Fruit fly (Drosophila melanogaster) whole organism, prepupa: ENCODE results near the gene CG10194.
A peak's percentile ranks its signal among the peaks of the same experiment; 100 is the strongest.

Source experiments
- Blimp-1 ChIP-seq: fragments of 200-800 bp; sonication (Bioruptor generic); optimal IDR thresholded peaks from 3 replicates; lab custom pipeline; 2017; ENCODE audit warnings: missing biosample characterization, missing genetic modification characterization, mild to moderate bottlenecking, moderate library complexity, missing genetic modification reagents
- CG10631 ChIP-seq: fragments of 200-800 bp; sonication (Bioruptor generic); optimal IDR thresholded peaks from 2 replicates; lab custom pipeline; 2016; ENCODE audit warnings: missing biosample characterization, missing genetic modification characterization
- CG10669 ChIP-seq: fragments of 200-800 bp; sonication (Bioruptor generic); optimal IDR thresholded peaks from 3 replicates; lab custom pipeline; 2018; ENCODE audit warnings: missing biosample characterization, mild to moderate bottlenecking, missing genetic modification characterization, moderate library complexity
- CG11762 ChIP-seq: fragments of 200-800 bp; sonication (Bioruptor generic); optimal IDR thresholded peaks from 3 replicates; lab custom pipeline; 2016; ENCODE audit warnings: missing biosample characterization, missing genetic modification characterization; ENCODE audit not compliant: insufficient read depth
- CG15336 ChIP-seq: fragments of 200-800 bp; sonication (Bioruptor generic); IDR thresholded peaks from 2 replicates; pipeline ENCODE4 v1.3.6; 2022; ENCODE audit warnings: missing biosample characterization, missing genetic modification characterization
- CG1621 ChIP-seq: fragments of 200-800 bp; sonication (Bioruptor generic); optimal IDR thresholded peaks from 3 replicates; lab custom pipeline; 2018; ENCODE audit warnings: missing biosample characterization, mild to moderate bottlenecking, missing genetic modification characterization
- CG16779 ChIP-seq: fragments of 200-800 bp; sonication (Bioruptor generic); optimal IDR thresholded peaks from 3 replicates; lab custom pipeline; 2017; ENCODE audit warnings: missing biosample characterization, mild to moderate bottlenecking, missing genetic modification characterization
- CG3032 ChIP-seq: fragments of 200-800 bp; optimal IDR thresholded peaks from 2 replicates; lab custom pipeline; 2019; ENCODE audit warnings: missing biosample characterization, mild to moderate bottlenecking, missing genetic modification characterization, moderate library complexity
- CG31627 ChIP-seq: fragments of 200-800 bp; sonication (Bioruptor generic); optimal IDR thresholded peaks from 3 replicates; lab custom pipeline; 2016; ENCODE audit warnings: missing biosample characterization, missing genetic modification characterization
- CG32006 ChIP-seq: fragments of 200-800 bp; sonication (Bioruptor generic); optimal IDR thresholded peaks from 3 replicates; lab custom pipeline; 2017; ENCODE audit warnings: missing biosample characterization, mild to moderate bottlenecking, missing genetic modification characterization
- CG34406 ChIP-seq: fragments of 200-800 bp; sonication (Bioruptor generic); optimal IDR thresholded peaks from 3 replicates; lab custom pipeline; 2016; ENCODE audit warnings: missing biosample characterization, missing genetic modification characterization
- CG3919 ChIP-seq: fragments of 200-800 bp; sonication (Bioruptor generic); optimal IDR thresholded peaks from 3 replicates; lab custom pipeline; 2016; ENCODE audit warnings: missing biosample characterization, missing genetic modification characterization
- CG6276 ChIP-seq: fragments of 200-800 bp; sonication (Bioruptor generic); optimal IDR thresholded peaks from 2 replicates; lab custom pipeline; 2017; ENCODE audit warnings: missing biosample characterization, mild to moderate bottlenecking, missing genetic modification characterization
- CG6854 ChIP-seq: fragments of 200-800 bp; sonication (Bioruptor generic); optimal IDR thresholded peaks from 2 replicates; lab custom pipeline; 2017; ENCODE audit warnings: missing biosample characterization, mild to moderate bottlenecking, missing genetic modification characterization
- CG7368 ChIP-seq: fragments of 200-800 bp; sonication (Bioruptor generic); optimal IDR thresholded peaks from 3 replicates; lab custom pipeline; 2016; ENCODE audit warnings: missing biosample characterization, missing genetic modification characterization
- CG8119 ChIP-seq: fragments of 200-800 bp; sonication (Bioruptor generic); IDR thresholded peaks from 3 replicates; pipeline ENCODE4 v1.3.6; 2022; ENCODE audit warnings: missing biosample characterization, missing genetic modification characterization
- CG8319 ChIP-seq: fragments of 200-800 bp; sonication (Bioruptor generic); optimal IDR thresholded peaks from 3 replicates; lab custom pipeline; 2016; ENCODE audit warnings: missing biosample characterization, missing genetic modification characterization
- CG8632 ChIP-seq: fragments of 200-800 bp; sonication (Bioruptor generic); optimal IDR thresholded peaks from 3 replicates; lab custom pipeline; 2016; ENCODE audit warnings: missing biosample characterization, missing genetic modification characterization
- CG9139 ChIP-seq: fragments of 200-800 bp; sonication (Bioruptor generic); optimal IDR thresholded peaks from 3 replicates; lab custom pipeline; 2017; ENCODE audit warnings: missing biosample characterization, mild to moderate bottlenecking, missing genetic modification characterization
- Eip78C ChIP-seq: fragments of 200-800 bp; sonication (Bioruptor generic); peaks from one replicate; lab custom pipeline; 2016; ENCODE audit warnings: missing biosample characterization, missing genetic modification characterization
- Eip93F ChIP-seq: fragments of 200-800 bp; sonication (Bioruptor generic); optimal IDR thresholded peaks from 2 replicates; lab custom pipeline; 2016; ENCODE audit warnings: missing biosample characterization, mild to moderate bottlenecking, missing genetic modification characterization
- Ets21C ChIP-seq: fragments of 200-800 bp; sonication (Bioruptor generic); optimal IDR thresholded peaks from 3 replicates; lab custom pipeline; 2016; ENCODE audit warnings: missing biosample characterization, missing genetic modification characterization
- Ets96B ChIP-seq: fragments of 200-800 bp; optimal IDR thresholded peaks from 2 replicates; lab custom pipeline; 2019; ENCODE audit warnings: missing biosample characterization, mild to moderate bottlenecking, missing genetic modification characterization, moderate library complexity
- Gug ChIP-seq: fragments of 200-800 bp; sonication (Bioruptor generic); IDR thresholded peaks from 2 replicates; pipeline ENCODE4 v1.3.6; 2022; ENCODE audit warnings: missing biosample characterization, missing genetic modification characterization
- Hr38 ChIP-seq: sonication (Bioruptor generic); optimal IDR thresholded peaks from 2 replicates; lab custom pipeline; 2016; ENCODE audit warnings: missing biosample characterization, missing genetic modification characterization
- Hr4 ChIP-seq: fragments of 200-800 bp; sonication (Bioruptor generic); optimal IDR thresholded peaks from 3 replicates; lab custom pipeline; 2016; ENCODE audit warnings: missing biosample characterization, missing genetic modification characterization
- Lpt ChIP-seq: fragments of 200-800 bp; sonication (Bioruptor generic); optimal IDR thresholded peaks from 3 replicates; lab custom pipeline; 2016; ENCODE audit warnings: missing biosample characterization, missing genetic modification characterization
- OdsH ChIP-seq: fragments of 200-800 bp; sonication (Bioruptor generic); optimal IDR thresholded peaks from 3 replicates; lab custom pipeline; 2016; ENCODE audit warnings: missing biosample characterization, missing genetic modification characterization
- Smox ChIP-seq: fragments of 200-800 bp; sonication (Bioruptor generic); optimal IDR thresholded peaks from 3 replicates; lab custom pipeline; 2016; ENCODE audit warnings: missing biosample characterization, missing genetic modification characterization
- Sox102F ChIP-seq: fragments of 200-800 bp; sonication (Bioruptor generic); optimal IDR thresholded peaks from 2 replicates; lab custom pipeline; 2016; ENCODE audit warnings: missing biosample characterization, mild to moderate bottlenecking, missing genetic modification characterization
- Sox15 ChIP-seq: fragments of 200-800 bp; sonication (Bioruptor generic); optimal IDR thresholded peaks from 3 replicates; lab custom pipeline; 2016; ENCODE audit warnings: missing biosample characterization, missing genetic modification characterization
- achi ChIP-seq: fragments of 200-800 bp; sonication (Bioruptor generic); optimal IDR thresholded peaks from 3 replicates; lab custom pipeline; 2016; ENCODE audit warnings: missing biosample characterization, missing genetic modification characterization
- cyc ChIP-seq: fragments of 200-800 bp; sonication (Bioruptor generic); optimal IDR thresholded peaks from 3 replicates; lab custom pipeline; 2016; ENCODE audit warnings: missing biosample characterization, missing genetic modification characterization
- dac ChIP-seq: fragments of 200-800 bp; sonication (Bioruptor generic); optimal IDR thresholded peaks from 2 replicates; lab custom pipeline; 2017; ENCODE audit warnings: missing biosample characterization, mild to moderate bottlenecking, missing genetic modification characterization
- dsx ChIP-seq: fragments of 200-800 bp; optimal IDR thresholded peaks from 3 replicates; lab custom pipeline; 2019; ENCODE audit warnings: missing biosample characterization, mild to moderate bottlenecking, missing genetic modification characterization, moderate library complexity; ENCODE audit not compliant: poor library complexity, severe bottlenecking
- fd59A ChIP-seq: fragments of 200-800 bp; sonication (Bioruptor generic); optimal IDR thresholded peaks from 2 replicates; lab custom pipeline; 2017; ENCODE audit warnings: missing biosample characterization, mild to moderate bottlenecking, missing genetic modification characterization, missing genetic modification reagents
- fd85E ChIP-seq: fragments of 200-800 bp; sonication (Bioruptor generic); optimal IDR thresholded peaks from 3 replicates; lab custom pipeline; 2016; ENCODE audit warnings: missing biosample characterization, missing genetic modification characterization
- fkh ChIP-seq: fragments of 200-800 bp; sonication (Bioruptor generic); optimal IDR thresholded peaks from 3 replicates; lab custom pipeline; 2017; ENCODE audit warnings: missing biosample characterization, mild to moderate bottlenecking, missing genetic modification characterization, moderate library complexity
- lz ChIP-seq: fragments of 200-800 bp; sonication (Bioruptor generic); optimal IDR thresholded peaks from 3 replicates; lab custom pipeline; 2016; ENCODE audit warnings: missing biosample characterization, missing genetic modification characterization
- pdm3 ChIP-seq: fragments of 200-800 bp; sonication (Bioruptor generic); optimal IDR thresholded peaks from 3 replicates; lab custom pipeline; 2016; ENCODE audit warnings: missing biosample characterization, missing genetic modification characterization
- salr ChIP-seq, 2 experiments: fragments of 200-800 bp; sonication (Bioruptor generic); optimal IDR thresholded peaks; 3 replicates each; lab custom pipeline; 2016 to 2018; ENCODE audit warnings: missing biosample characterization in 2 of 2, missing genetic modification characterization in 2 of 2, mild to moderate bottlenecking in 1 of 2
- spab ChIP-seq: fragments of 200-800 bp; sonication (Bioruptor generic); optimal IDR thresholded peaks from 2 replicates; lab custom pipeline; 2017; ENCODE audit warnings: missing biosample characterization, mild to moderate bottlenecking, missing genetic modification characterization, missing genetic modification reagents
- ss ChIP-seq, 2 experiments: fragments of 200-800 bp; sonication (Bioruptor generic); optimal IDR thresholded peaks; 2 replicates in 1 of 2; 3 replicates in 1 of 2; lab custom pipeline; 2017 to 2018; ENCODE audit warnings: mild to moderate bottlenecking in 2 of 2, missing biosample characterization in 2 of 2, missing genetic modification characterization in 2 of 2, moderate library complexity in 1 of 2
- svp ChIP-seq: fragments of 200-800 bp; sonication (Bioruptor generic); peaks from one replicate; lab custom pipeline; 2016; ENCODE audit warnings: missing biosample characterization, missing genetic modification characterization
- topi ChIP-seq: fragments of 200-800 bp; sonication (Bioruptor generic); optimal IDR thresholded peaks from 3 replicates; lab custom pipeline; 2016; ENCODE audit warnings: missing biosample characterization, missing genetic modification characterization
- vri ChIP-seq: fragments of 200-800 bp; sonication (Bioruptor generic); optimal IDR thresholded peaks from 3 replicates; lab custom pipeline; 2016; ENCODE audit warnings: missing biosample characterization, mild to moderate bottlenecking, missing genetic modification characterization

Gene CG10194

DNA sequence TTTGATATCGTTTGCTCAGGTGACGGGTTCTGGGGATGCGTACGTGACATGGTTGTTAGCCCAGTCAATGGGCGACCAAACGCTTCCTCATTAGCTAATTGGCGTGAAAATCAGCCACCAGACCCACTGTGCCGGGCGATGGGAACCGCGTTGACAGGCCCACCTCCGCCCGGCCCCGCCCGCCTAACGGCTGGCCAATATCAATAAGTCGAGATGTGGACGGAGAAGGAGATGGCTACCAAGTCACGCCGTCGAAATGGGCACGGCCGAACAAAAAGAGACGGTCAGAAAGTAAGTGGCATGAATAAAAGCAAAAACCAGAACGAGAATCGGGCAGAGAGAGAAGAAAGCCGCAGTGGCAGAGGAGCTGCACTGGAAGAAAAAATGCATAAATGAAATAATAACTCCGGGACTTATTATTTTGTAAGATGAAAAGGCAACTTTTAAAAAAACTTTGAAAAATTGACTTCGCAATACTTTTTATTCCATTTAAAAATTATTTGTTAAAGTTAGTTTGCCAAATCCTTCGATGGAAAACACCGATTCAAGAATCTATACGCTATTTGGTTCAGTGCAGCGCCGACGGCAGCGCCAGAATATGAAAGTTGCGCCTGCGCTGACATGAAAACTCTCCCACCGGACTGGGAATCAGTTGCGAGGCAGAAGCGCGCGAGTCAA is 48.0 kb upstream of the CG10194 start, which contains the start of gene CG13082 (continued):
- peak; percentile 88 for TF ChIP-seq CG11762 (GFP tag; lab: Kevin White, UChicago)
- TF ChIP-seq CG16779 (tag; lab: Kevin White, UChicago) = peak; percentile 66
- TF ChIP-seq CG8319 (GFP tag; lab: Kevin White, UChicago) = peak; percentile 84
- TF ChIP-seq Sox102F (GFP tag; lab: Kevin White, UChicago) = peak; percentile 95
- TF ChIP-seq dac = peak; percentile 81
- peak; percentile 76 for TF ChIP-seq Sox15 (GFP tag; lab: Kevin White, UChicago)
- TF ChIP-seq CG31627 (GFP tag; lab: Kevin White, UChicago) = peak; percentile 96
- TF ChIP-seq CG1621 (tag; lab: Kevin White, UChicago) = peak; percentile 39
- TF ChIP-seq CG15336 (GFP tag; lab: Robert Waterston, UW) = peak; percentile 89
- TF ChIP-seq Lpt (GFP tag; lab: Kevin White, UChicago) = peak; percentile 88
- peak; percentile 91 for TF ChIP-seq CG34406 (GFP tag; lab: Kevin White, UChicago)
- peak; percentile 94 for TF ChIP-seq Ets21C (GFP tag; lab: Kevin White, UChicago)
- peak; percentile 90 for TF ChIP-seq CG6854 (GFP tag; lab: Kevin White, UChicago)
- peak; percentile 88 for TF ChIP-seq pdm3 (GFP tag; lab: Kevin White, UChicago)

dm6 chr2L:19535234-19535633 is 45.3 kb upstream of the CG10194 start, which contains the start of gene CG31697:
Gene CG31697 (plus strand): TSS chr2L:19535448.
- no peak for TF ChIP-seq Lpt (GFP tag; lab: Kevin White, UChicago)
- TF ChIP-seq CG10669 = no peak
- TF ChIP-seq spab = no peak
- no peak for TF ChIP-seq fd85E (GFP tag; lab: Kevin White, UChicago)
- TF ChIP-seq Smox (GFP tag; lab: Kevin White, UChicago) = no peak
- no peak for TF ChIP-seq CG6854 (GFP tag; lab: Kevin White, UChicago)
- TF ChIP-seq CG3032 (tag; lab: Kevin White, UChicago) = no peak
- no peak for TF ChIP-seq CG8632 (GFP tag; lab: Kevin White, UChicago)
- no peak for TF ChIP-seq Ets96B (tag; lab: Kevin White, UChicago)
- no peak for TF ChIP-seq achi (GFP tag; lab: Kevin White, UChicago)
- no peak for TF ChIP-seq salr (GFP tag; optimal IDR thresholded peaks at IDR 0.05; lab: Kevin White, UChicago)
- no peak for TF ChIP-seq OdsH (GFP tag; lab: Kevin White, UChicago)
- TF ChIP-seq pdm3 (GFP tag; lab: Kevin White, UChicago) = no peak
- TF ChIP-seq Hr38 (GFP tag; lab: Kevin White, UChicago) = no peak
- TF ChIP-seq CG7368 (GFP tag; lab: Kevin White, UChicago) = no peak
- TF ChIP-seq cyc (GFP tag; lab: Kevin White, UChicago) = no peak
- no peak for TF ChIP-seq topi
- TF ChIP-seq vri (GFP tag; lab: Kevin White, UChicago) = peak; percentile 77
- TF ChIP-seq fd59A (GFP tag; lab: Kevin White, UChicago) = no peak
- no peak for TF ChIP-seq fkh (GFP tag; lab: Kevin White, UChicago)
- no peak for TF ChIP-seq CG10631
- no peak for TF ChIP-seq dsx (GFP tag; lab: Kevin White, UChicago)
- TF ChIP-seq Blimp-1 (GFP tag; lab: Kevin White, UChicago) = no peak
- TF ChIP-seq svp (GFP tag; lab: Kevin White, UChicago) = peak; percentile 26
- TF ChIP-seq lz (GFP tag; lab: Kevin White, UChicago) = no peak
- no peak for TF ChIP-seq dac
- peak; percentile 5 for TF ChIP-seq Eip78C (GFP tag; lab: Kevin White, UChicago)

- peak; percentile 33 for TF ChIP-seq Eip93F (GFP tag; lab: Kevin White, UChicago)
- peak; percentile 51 for TF ChIP-seq CG9139 (GFP tag; lab: Kevin White, UChicago)
- TF ChIP-seq CG8319 (GFP tag; lab: Kevin White, UChicago) = peak; percentile 60
- peak; percentile 92 for TF ChIP-seq Hr4
- peak; percentile 85 for TF ChIP-seq CG6276 (GFP tag; lab: Kevin White, UChicago)
- peak; percentile 87 for TF ChIP-seq lz (GFP tag; lab: Kevin White, UChicago)
- peak; percentile 74 for TF ChIP-seq Gug
- peak; percentile 3 for TF ChIP-seq Hr38 (GFP tag; lab: Kevin White, UChicago)
- peak; percentile 56 to 75 for TF ChIP-seq ss (GFP tag; optimal IDR thresholded peaks at IDR 0.05; lab: Kevin White, UChicago)
- peak; percentile 77 for TF ChIP-seq CG7368 (GFP tag; lab: Kevin White, UChicago)
- TF ChIP-seq achi (GFP tag; lab: Kevin White, UChicago) = peak; percentile 85
- peak; percentile 91 for TF ChIP-seq CG32006 (GFP tag; lab: Kevin White, UChicago)
- TF ChIP-seq Blimp-1 (GFP tag; lab: Kevin White, UChicago) = peak; percentile 39
- TF ChIP-seq CG8119 (GFP tag; lab: Robert Waterston, UW) = peak; percentile 83
- peak; percentile 92 for TF ChIP-seq CG3919 (GFP tag; lab: Kevin White, UChicago)
- peak; percentile 77 for TF ChIP-seq CG3032 (tag; lab: Kevin White, UChicago)
- TF ChIP-seq CG31627 (GFP tag; lab: Kevin White, UChicago) = peak; percentile 87
- TF ChIP-seq dsx (GFP tag; lab: Kevin White, UChicago) = peak; percentile 72
Measured at dm6 chr2L:19533247-19533646, 43.3 kb upstream of the CG10194 start, which contains the start of gene CG33116. Gene CG33116 (plus strand): TSS chr2L:19533479.
